Worm (Caenorhabditis elegans) whole organism, late embryonic: ENCODE data around the gene C35D10.5.

Experiments used
- K09A11.1 ChIP-seq: sonication (generic microtip); optimal IDR thresholded peaks from 2 replicates; lab custom pipeline; 2017; ENCODE audit warnings: antibody characterized with exemption, mild to moderate bottlenecking, missing genetic modification characterization, missing compliant biosample characterization; ENCODE audit not compliant: insufficient read depth
- ceh-19 ChIP-seq: fragments of 200-800 bp; sonication (Bioruptor generic); optimal IDR thresholded peaks from 2 replicates; lab custom pipeline; 2018; ENCODE audit warnings: mild to moderate bottlenecking, missing genetic modification characterization, missing compliant biosample characterization
- ceh-2 ChIP-seq: sonication (generic microtip); optimal IDR thresholded peaks from 2 replicates; lab custom pipeline; 2016; ENCODE audit warnings: missing genotype, missing genetic modification characterization, missing compliant biosample characterization
- ceh-31 ChIP-seq: sonication (generic microtip); optimal IDR thresholded peaks from 2 replicates; lab custom pipeline; 2016; ENCODE audit warnings: missing genetic modification characterization, missing compliant biosample characterization
- ceh-34 ChIP-seq: sonication (generic microtip); optimal IDR thresholded peaks from 2 replicates; lab custom pipeline; 2016; ENCODE audit warnings: mild to moderate bottlenecking, missing genetic modification characterization, missing compliant biosample characterization
- ceh-45 ChIP-seq: fragments of 200-800 bp; sonication (Bioruptor generic); IDR thresholded peaks from 2 replicates; pipeline ENCODE4 v1.3.6; 2022; ENCODE audit warnings: missing genetic modification reagents, missing genetic modification characterization, missing compliant biosample characterization
- ceh-6 ChIP-seq: fragments of 200-800 bp; sonication (Bioruptor generic); optimal IDR thresholded peaks from 2 replicates; lab custom pipeline; 2018; ENCODE audit warnings: mild to moderate bottlenecking, missing genetic modification characterization, missing compliant biosample characterization
- ceh-9 ChIP-seq: sonication (generic microtip); optimal IDR thresholded peaks from 2 replicates; lab custom pipeline; 2016; ENCODE audit warnings: mild to moderate bottlenecking, missing genetic modification characterization, inconsistent platforms, missing compliant biosample characterization
- dve-1 ChIP-seq: sonication (generic microtip); optimal IDR thresholded peaks from 2 replicates; lab custom pipeline; 2017; ENCODE audit warnings: antibody characterized with exemption, mild to moderate bottlenecking, missing genetic modification characterization, missing compliant biosample characterization
- elt-2 ChIP-seq: sonication (generic microtip); optimal IDR thresholded peaks from 2 replicates; lab custom pipeline; 2016; ENCODE audit warnings: missing genetic modification reagents, missing genetic modification characterization, missing compliant biosample characterization
- ets-4 ChIP-seq: sonication (generic microtip); optimal IDR thresholded peaks from 2 replicates; lab custom pipeline; 2016; ENCODE audit warnings: missing genetic modification characterization, missing compliant biosample characterization
- eyg-1 ChIP-seq: sonication (generic microtip); optimal IDR thresholded peaks from 2 replicates; lab custom pipeline; 2016; ENCODE audit warnings: missing genotype, missing genetic modification characterization, missing compliant biosample characterization
- fax-1 ChIP-seq: sonication (generic microtip); optimal IDR thresholded peaks from 2 replicates; lab custom pipeline; 2016; ENCODE audit warnings: missing genotype, missing genetic modification characterization, missing compliant biosample characterization
- fkh-10 ChIP-seq: fragments of 150-350 bp; optimal IDR thresholded peaks from 2 replicates; lab custom pipeline; 2014; ENCODE audit warnings: missing biosample characterization, missing genetic modification reagents, missing genetic modification characterization
- fkh-6 ChIP-seq: sonication (generic microtip); optimal IDR thresholded peaks from 2 replicates; lab custom pipeline; 2016; ENCODE audit warnings: missing genetic modification characterization, missing compliant biosample characterization
- hlh-15 ChIP-seq: sonication (generic microtip); optimal IDR thresholded peaks from 2 replicates; lab custom pipeline; 2016; ENCODE audit warnings: missing genetic modification characterization, missing compliant biosample characterization
- hlh-30 ChIP-seq: sonication (generic microtip); optimal IDR thresholded peaks from 2 replicates; lab custom pipeline; 2017; ENCODE audit warnings: antibody characterized with exemption, missing genetic modification characterization, missing compliant biosample characterization; ENCODE audit not compliant: insufficient read depth
- mec-3 ChIP-seq: sonication (generic microtip); optimal IDR thresholded peaks from 2 replicates; lab custom pipeline; 2016; ENCODE audit warnings: borderline replicate concordance, missing genetic modification characterization, missing compliant biosample characterization
- nhr-232 ChIP-seq: sonication (generic microtip); optimal IDR thresholded peaks from 2 replicates; lab custom pipeline; 2016; ENCODE audit warnings: missing genetic modification characterization, missing compliant biosample characterization
- npax-4 ChIP-seq: sonication (generic microtip); optimal IDR thresholded peaks from 2 replicates; lab custom pipeline; 2016; ENCODE audit warnings: missing genetic modification characterization, missing compliant biosample characterization
- pat-9 ChIP-seq: fragments of 200-800 bp; sonication (Bioruptor generic); optimal IDR thresholded peaks from 2 replicates; lab custom pipeline; 2018; ENCODE audit warnings: mild to moderate bottlenecking, missing genetic modification characterization, moderate library complexity, missing compliant biosample characterization
- pqm-1 ChIP-seq: sonication (generic microtip); optimal IDR thresholded peaks from 2 replicates; lab custom pipeline; 2016; ENCODE audit warnings: missing genetic modification characterization, missing compliant biosample characterization
- sdc-2 ChIP-seq: sonication (generic microtip); optimal IDR thresholded peaks from 2 replicates; lab custom pipeline; 2016; ENCODE audit warnings: missing genotype, missing genetic modification characterization, missing compliant biosample characterization
- sox-2 ChIP-seq: fragments of 200-800 bp; sonication (Bioruptor generic); IDR thresholded peaks from 2 replicates; pipeline ENCODE4 v1.3.6; 2022; ENCODE audit warnings: missing genetic modification reagents, missing genetic modification characterization, missing compliant biosample characterization
- sox-4 ChIP-seq: sonication (generic microtip); optimal IDR thresholded peaks from 2 replicates; lab custom pipeline; 2017; ENCODE audit warnings: mild to moderate bottlenecking, missing genetic modification characterization, inconsistent platforms, missing compliant biosample characterization
- tbx-2 ChIP-seq: sonication (generic microtip); optimal IDR thresholded peaks from 2 replicates; lab custom pipeline; 2016; ENCODE audit warnings: missing genetic modification characterization, missing compliant biosample characterization
- tbx-7 ChIP-seq: sonication (generic microtip); optimal IDR thresholded peaks from 2 replicates; lab custom pipeline; 2016; ENCODE audit warnings: missing genotype, missing genetic modification characterization, missing compliant biosample characterization
- ttx-3 ChIP-seq: sonication (generic microtip); optimal IDR thresholded peaks from 2 replicates; lab custom pipeline; 2016; ENCODE audit warnings: missing genetic modification reagents, missing genetic modification characterization, missing compliant biosample characterization
- unc-42 ChIP-seq: sonication (generic microtip); optimal IDR thresholded peaks from 2 replicates; lab custom pipeline; 2016; ENCODE audit warnings: missing genotype, missing genetic modification characterization, missing compliant biosample characterization
- zip-5 ChIP-seq: sonication (generic microtip); optimal IDR thresholded peaks from 2 replicates; lab custom pipeline; 2016; ENCODE audit warnings: missing genetic modification characterization, missing compliant biosample characterization
- ztf-16 ChIP-seq: sonication (generic microtip); optimal IDR thresholded peaks from 2 replicates; lab custom pipeline; 2017; ENCODE audit warnings: missing genetic modification characterization, missing compliant biosample characterization

C35D10.5 gene

ce11 chrIII:4861744-4862401, at the start of gene C35D10.5, which contains the start of gene C35D10.10:
Gene C35D10.5 (plus strand): TSS chrIII:4862351.
Gene C35D10.10 (minus strand): TSS chrIII:4861794.
- peak; percentile 83 for TF ChIP-seq ets-4 (tag; lab: Kevin White, UChicago)
- TF ChIP-seq ceh-2 (tag; lab: Kevin White, UChicago): peak; percentile 66
- TF ChIP-seq tbx-7 (tag; lab: Kevin White, UChicago): peak; percentile 28
- TF ChIP-seq fkh-10 (GFP tag; lab: Kevin White, UChicago): no peak
- peak; percentile 13 for TF ChIP-seq elt-2 (tag; lab: Kevin White, UChicago)
- no peak for TF ChIP-seq sox-4 (tag; lab: Kevin White, UChicago)
- TF ChIP-seq ceh-31: peak; percentile 37
- TF ChIP-seq zip-5 (tag; lab: Kevin White, UChicago): peak; percentile 31

- TF ChIP-seq tbx-2 (tag; lab: Kevin White, UChicago): no peak
- TF ChIP-seq pqm-1 (tag; lab: Kevin White, UChicago): no peak
- no peak for TF ChIP-seq eyg-1
Observed at ce11 chrIII:4814730-4815129, 47.4 kb upstream of the C35D10.5 start, which contains the start of gene arl-6. Gene arl-6 (minus strand): TSS chrIII:4814830.

DNA sequence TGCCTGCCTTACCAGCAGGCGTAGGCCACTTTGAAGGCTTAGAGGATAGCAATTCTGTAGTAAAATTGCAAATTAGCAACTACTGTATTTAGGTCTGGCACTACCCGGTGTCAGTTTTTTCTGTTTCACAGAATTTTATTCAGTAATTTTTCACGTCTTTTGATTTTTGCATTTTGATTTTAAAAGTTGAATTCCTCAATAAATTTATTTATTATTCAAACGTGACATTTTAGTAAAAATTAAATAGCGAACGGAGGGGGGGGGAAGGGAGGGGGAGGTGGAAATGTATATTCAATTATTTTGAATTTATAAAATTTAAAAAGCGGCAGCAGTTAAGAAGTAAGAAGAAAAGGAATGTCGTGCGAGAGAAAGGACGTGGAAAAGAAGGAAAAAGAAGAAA, 44.9 kb upstream of the C35D10.5 start, which contains the start of gene F26A1.4:
F26A1.4 (plus strand) TSS at position 301 of the 400 bp plus-strand sequence.
- TF ChIP-seq fax-1 (tag; lab: Kevin White, UChicago) (no peak), dve-1 (tag; lab: Kevin White, UChicago) (no peak), fkh-6 (tag; lab: Kevin White, UChicago) (no peak), nhr-232 (tag; lab: Kevin White, UChicago) (no peak), ceh-6 (GFP tag; lab: Kevin White, UChicago) (no peak)

- TF ChIP-seq fax-1 (tag; lab: Kevin White, UChicago) (no peak), unc-42 (no peak), K09A11.1 (tag; lab: Kevin White, UChicago) (no peak), ceh-34 (tag; lab: Kevin White, UChicago) (no peak), ceh-2 (tag; lab: Kevin White, UChicago) (no peak)
Observed at ce11 chrIII:4819843-4820242, 42.3 kb upstream of the C35D10.5 start, which contains the start of gene F26A1.7. Gene F26A1.7 (minus strand): TSS chrIII:4819943.

DNA sequence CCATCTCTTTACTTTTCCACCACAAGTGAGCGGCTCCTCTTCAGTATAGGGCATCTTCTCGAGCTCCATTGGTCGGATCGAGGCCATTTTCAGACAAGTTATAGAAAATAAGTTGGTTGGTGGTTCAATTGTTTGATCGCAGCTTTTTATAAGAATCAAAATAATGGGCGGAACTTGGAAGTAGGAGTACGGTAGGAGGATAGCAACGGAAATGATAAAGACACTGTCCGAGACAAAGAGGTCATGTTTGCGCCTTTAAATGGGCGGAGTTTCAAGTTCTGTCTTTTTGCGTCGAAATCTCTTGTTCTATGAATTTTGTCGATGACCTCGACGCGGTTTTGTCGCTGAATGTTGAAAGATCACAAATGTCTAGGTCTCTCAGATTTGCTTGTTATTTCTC, 40.0 kb upstream of the C35D10.5 start, which contains the start of gene F26A1.8:
F26A1.8 (minus strand) TSS at position 101 of the 400 bp plus-strand sequence.
- TF ChIP-seq sox-2 (no peak), ceh-9 (tag; lab: Kevin White, UChicago) (no peak), ceh-45 (GFP tag; lab: Robert Waterston, UW) (no peak), pat-9 (tag; lab: Kevin White, UChicago) (no peak), K09A11.1 (tag; lab: Kevin White, UChicago) (no peak), pqm-1 (tag; lab: Kevin White, UChicago) (no peak), ztf-16 (tag; lab: Kevin White, UChicago) (no peak), hlh-30 (tag; lab: Kevin White, UChicago) (no peak), hlh-15 (tag; lab: Kevin White, UChicago) (no peak), fax-1 (tag; lab: Kevin White, UChicago) (no peak), nhr-232 (tag; lab: Kevin White, UChicago) (no peak), zip-5 (tag; lab: Kevin White, UChicago) (no peak), sdc-2 (tag; lab: Kevin White, UChicago) (no peak), ceh-6 (GFP tag; lab: Kevin White, UChicago) (no peak), ceh-19 (GFP tag; lab: Kevin White, UChicago) (no peak)
- TF ChIP-seq, all 69 proteins: peak for 0

DNA sequence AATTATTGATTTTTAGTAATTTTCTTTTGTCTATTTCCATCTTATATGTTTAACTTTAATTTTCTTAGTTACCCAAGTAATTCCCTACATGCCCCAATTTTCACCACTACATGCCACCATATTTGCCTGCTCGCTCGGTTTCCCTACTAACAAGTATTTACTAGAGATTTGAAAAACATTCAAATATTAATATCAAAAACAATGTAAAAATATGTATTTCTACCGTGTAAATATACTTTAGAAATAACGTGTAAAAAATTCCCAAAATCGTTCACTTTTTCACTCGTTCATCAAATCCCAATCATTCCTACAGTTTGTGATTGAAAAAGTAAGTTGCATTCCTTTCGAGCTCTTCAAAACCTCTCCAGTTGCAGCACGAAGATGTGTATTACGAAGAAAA, 35.5 kb upstream of the C35D10.5 start, which contains the start of gene F26A1.3:
F26A1.3 (plus strand) TSS at position 301 of the 400 bp plus-strand sequence.
- no peak for TF ChIP-seq npax-4 (tag; lab: Kevin White, UChicago)
- TF ChIP-seq ttx-3 (tag; lab: Kevin White, UChicago): no peak
- TF ChIP-seq tbx-7 (tag; lab: Kevin White, UChicago): no peak
- TF ChIP-seq hlh-30 (tag; lab: Kevin White, UChicago): no peak
- no peak for TF ChIP-seq fax-1 (tag; lab: Kevin White, UChicago)
- no peak for TF ChIP-seq mec-3 (tag; lab: Kevin White, UChicago)
